Fruit fly (Drosophila melanogaster) whole organism: Measurements from ENCODE around the gene CG6418.

ENCODE experiments used
- CG8478 ChIP-seq: fragments of >200 bp; optimal IDR thresholded peaks from 2 replicates; lab custom pipeline; 2018; ENCODE audit warnings: inconsistent platforms
- Dll ChIP-seq: fragments of >200 bp; optimal IDR thresholded peaks from 2 replicates; lab custom pipeline; 2017
- EcR ChIP-seq, 2 experiments: fragments of >200 bp; optimal IDR thresholded peaks; 2 replicates each; lab custom pipeline; 2017; ENCODE audit warnings: missing biosample characterization in 2 of 2, missing genetic modification characterization in 2 of 2, missing genetic modification reagents in 2 of 2
- pan ChIP-seq: fragments of >200 bp; optimal IDR thresholded peaks from 2 replicates; lab custom pipeline; 2017
- psq ChIP-seq: fragments of >200 bp; optimal IDR thresholded peaks from 2 replicates; lab custom pipeline; 2017
- usp ChIP-seq: fragments of >200 bp; optimal IDR thresholded peaks from 2 replicates; lab custom pipeline; 2017; ENCODE audit warnings: missing biosample characterization, missing genetic modification characterization, mixed read lengths

The CG6418 gene

dm6 chr3L:10860042-10860643 is 18.7 kb downstream of the CG6418 start:
- TF ChIP-seq EcR (GFP tag; optimal IDR thresholded peaks at IDR 0.05; lab: Kevin White, UChicago) (no peak), pan (no peak), psq (lab: Kevin White, UChicago) (no peak), usp (GFP tag; lab: Kevin White, UChicago) (no peak), CG8478 (lab: Kevin White, UChicago) (no peak)

- TF ChIP-seq psq (lab: Kevin White, UChicago) = no peak
- TF ChIP-seq Dll (lab: Kevin White, UChicago) = no peak
- no peak for TF ChIP-seq usp (GFP tag; lab: Kevin White, UChicago)
- TF ChIP-seq CG8478 (lab: Kevin White, UChicago) = no peak
- TF ChIP-seq EcR (GFP tag; optimal IDR thresholded peaks at IDR 0.05; lab: Kevin White, UChicago) = no peak
- no peak for TF ChIP-seq pan
These were observed 20.3 kb downstream of the CG6418 start for dm6 chr3L:10858569-10858968.

- TF ChIP-seq pan = no peak
- peak; percentile 22 for TF ChIP-seq CG8478 (lab: Kevin White, UChicago)
- TF ChIP-seq EcR (GFP tag; optimal IDR thresholded peaks at IDR 0.05; lab: Kevin White, UChicago) = peak in 1 of 2 experiments; percentile 71
These were observed 21.3 kb downstream of the CG6418 start for dm6 chr3L:10857515-10858023.

DNA sequence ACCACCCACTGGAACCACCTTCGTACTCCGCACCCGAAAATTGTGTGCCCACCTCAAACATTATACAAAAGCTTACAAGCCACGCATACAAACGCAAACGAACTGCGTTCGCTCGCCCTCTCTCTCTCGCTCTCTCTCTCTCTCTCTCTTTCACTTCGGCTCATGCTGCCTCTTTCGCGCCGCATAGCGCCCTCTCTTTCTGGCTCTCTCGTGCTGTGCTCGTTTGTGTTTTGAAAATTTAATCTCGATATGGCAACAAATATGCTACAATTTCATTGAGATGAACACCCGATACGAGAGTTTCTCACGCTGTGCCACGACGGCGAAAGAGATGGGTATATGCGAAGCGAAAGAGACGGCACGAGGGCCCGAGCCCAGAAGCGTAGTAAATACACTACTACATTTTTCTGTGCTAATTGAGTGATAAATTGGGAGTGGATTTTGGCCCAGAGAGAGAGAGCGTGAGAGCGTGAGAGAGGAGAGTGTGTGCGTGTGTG is 22.3 kb downstream of the CG6418 start:
- TF ChIP-seq EcR (GFP tag; optimal IDR thresholded peaks at IDR 0.05; lab: Kevin White, UChicago) (peak in 1 of 2 experiments; percentile 43), CG8478 (lab: Kevin White, UChicago) (peak; percentile 98), usp (GFP tag; lab: Kevin White, UChicago) (no peak), Dll (lab: Kevin White, UChicago) (peak; percentile 86)

DNA sequence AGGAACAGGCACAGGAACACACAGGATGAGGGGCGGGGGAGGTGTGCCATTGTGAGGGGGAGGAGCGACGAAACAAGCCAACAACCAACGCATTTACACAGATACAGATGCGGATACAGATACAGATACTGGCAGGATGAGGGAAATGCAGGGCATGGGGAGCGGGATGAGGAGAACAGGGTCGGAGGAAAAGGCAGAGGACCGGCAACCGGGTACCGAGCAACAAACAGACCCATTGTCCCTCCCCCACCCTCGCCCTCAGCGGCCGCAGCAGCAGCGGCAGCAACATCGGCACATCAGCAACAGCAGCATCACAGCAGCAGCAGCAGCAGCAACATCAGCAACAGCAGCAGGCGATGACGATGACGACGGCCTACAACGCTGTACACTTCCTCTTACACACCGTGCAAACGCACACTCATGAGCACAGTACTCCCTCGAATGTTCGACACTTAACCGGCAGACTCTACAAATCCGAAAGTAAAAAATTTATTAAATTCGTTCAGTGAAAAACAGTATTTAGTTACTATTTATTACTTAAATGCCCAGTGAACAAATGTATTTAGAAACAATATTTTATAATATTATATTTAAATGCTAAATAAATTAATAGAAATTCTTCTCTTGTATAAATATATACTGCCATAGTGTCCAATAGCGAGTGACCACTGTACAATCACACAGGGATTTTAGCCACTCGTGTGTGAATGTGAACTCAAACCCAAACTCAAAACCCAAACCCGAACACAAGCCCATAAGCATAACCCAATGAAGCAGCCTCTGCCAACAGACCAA is 23.2 kb downstream of the CG6418 start:
- TF ChIP-seq psq (lab: Kevin White, UChicago) (no peak), Dll (lab: Kevin White, UChicago) (peak; percentile 45)

DNA sequence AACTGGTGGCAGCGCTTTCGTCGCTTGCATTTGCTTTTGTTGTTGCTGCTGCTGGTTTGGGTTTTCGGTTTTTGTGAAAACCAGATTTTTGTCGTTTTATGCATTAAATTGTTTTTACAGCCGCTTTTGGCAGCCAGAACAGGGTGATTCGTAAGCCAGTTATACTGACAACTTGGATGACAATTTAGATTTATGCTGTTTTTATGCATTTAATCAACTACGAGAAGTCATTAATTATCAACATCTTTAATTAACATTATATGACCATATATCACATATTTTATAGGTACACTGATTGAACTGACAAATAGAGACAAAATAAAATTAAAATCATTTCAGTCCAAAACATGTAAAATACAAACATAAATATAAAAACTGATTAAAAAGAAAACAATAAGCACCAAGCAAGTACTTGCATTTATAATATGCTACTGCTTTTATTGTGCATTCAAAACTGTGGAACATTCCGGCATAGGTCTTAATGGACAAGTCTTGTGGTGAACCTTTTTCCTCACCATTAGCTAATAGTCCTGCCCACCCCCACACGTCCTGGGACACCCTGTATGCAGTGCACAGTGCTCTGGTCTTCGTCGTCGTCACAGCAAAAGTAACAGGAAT is 23.9 kb downstream of the CG6418 start:
- TF ChIP-seq CG8478 (lab: Kevin White, UChicago) (no peak), pan (no peak), EcR (GFP tag; optimal IDR thresholded peaks at IDR 0.05; lab: Kevin White, UChicago) (no peak), usp (GFP tag; lab: Kevin White, UChicago) (no peak), Dll (lab: Kevin White, UChicago) (no peak), psq (lab: Kevin White, UChicago) (no peak)

- TF ChIP-seq Dll (lab: Kevin White, UChicago) = no peak
- no peak for TF ChIP-seq CG8478 (lab: Kevin White, UChicago)
- no peak for TF ChIP-seq pan
- no peak for TF ChIP-seq EcR (GFP tag; optimal IDR thresholded peaks at IDR 0.05; lab: Kevin White, UChicago)
These were observed 24.8 kb downstream of the CG6418 start for dm6 chr3L:10854026-10854425.

DNA sequence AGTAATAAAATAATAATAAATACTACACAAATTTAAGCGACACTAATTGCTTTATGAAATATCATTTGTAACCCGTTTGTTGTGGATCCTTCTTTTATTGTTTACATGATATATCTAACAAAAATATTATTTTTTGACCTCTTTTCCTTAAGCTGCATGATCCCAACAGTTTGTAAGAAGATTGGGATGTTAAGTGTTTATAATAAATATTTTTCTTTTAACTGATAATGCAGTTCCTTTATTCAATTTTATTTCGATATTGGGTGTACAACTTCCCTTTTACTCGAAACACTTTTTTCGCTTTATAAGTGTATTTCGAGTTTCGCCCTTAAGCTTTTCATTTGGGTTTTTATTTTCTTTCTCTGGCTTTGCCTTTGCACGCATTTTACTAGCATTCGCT is 25.2 kb downstream of the CG6418 start:
- TF ChIP-seq CG8478 (lab: Kevin White, UChicago) = no peak
- no peak for TF ChIP-seq psq (lab: Kevin White, UChicago)
- no peak for TF ChIP-seq pan
- TF ChIP-seq EcR (GFP tag; optimal IDR thresholded peaks at IDR 0.05; lab: Kevin White, UChicago) = no peak
- TF ChIP-seq usp (GFP tag; lab: Kevin White, UChicago) = no peak
- no peak for TF ChIP-seq Dll (lab: Kevin White, UChicago)

- peak in 1 of 2 experiments; percentile 19 for TF ChIP-seq EcR (GFP tag; optimal IDR thresholded peaks at IDR 0.05; lab: Kevin White, UChicago)
- TF ChIP-seq Dll (lab: Kevin White, UChicago) = no peak
These were observed 25.7 kb downstream of the CG6418 start for dm6 chr3L:10853131-10853471.

- TF ChIP-seq pan (no peak), psq (lab: Kevin White, UChicago) (no peak), CG8478 (lab: Kevin White, UChicago) (no peak), EcR (GFP tag; optimal IDR thresholded peaks at IDR 0.05; lab: Kevin White, UChicago) (peak in 1 of 2 experiments; percentile 22), Dll (lab: Kevin White, UChicago) (no peak)
These were observed 26.3 kb downstream of the CG6418 start for dm6 chr3L:10852347-10853130.

DNA sequence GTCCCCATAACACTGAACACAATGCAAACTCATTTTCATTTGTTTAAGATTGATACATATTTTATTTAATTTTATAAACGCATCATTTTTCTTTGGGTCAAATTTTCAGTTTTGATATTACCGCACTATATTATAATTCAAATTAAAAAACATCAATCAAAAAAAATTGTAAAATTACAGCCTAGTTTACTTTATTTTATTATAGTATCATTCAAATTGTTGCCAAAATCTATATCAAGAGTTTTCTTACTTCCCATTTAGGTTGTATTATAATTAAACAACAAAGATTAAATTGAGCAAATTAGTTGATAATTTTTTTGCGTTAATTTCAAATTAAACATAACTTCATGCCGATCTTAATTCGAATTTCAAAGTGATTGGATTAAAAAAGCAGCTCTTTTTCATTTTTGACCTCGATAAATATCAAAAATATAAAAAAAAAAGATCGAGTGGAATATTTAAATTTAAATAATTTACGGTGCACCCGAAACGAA is 26.9 kb downstream of the CG6418 start:
- TF ChIP-seq pan (no peak), EcR (GFP tag; optimal IDR thresholded peaks at IDR 0.05; lab: Kevin White, UChicago) (no peak), psq (lab: Kevin White, UChicago) (no peak), usp (GFP tag; lab: Kevin White, UChicago) (no peak), Dll (lab: Kevin White, UChicago) (no peak), CG8478 (lab: Kevin White, UChicago) (no peak)
